Worm (Caenorhabditis elegans): ENCODE results near the gene ZK688.5.
A peak's percentile ranks its signal among the peaks of the same experiment; 100 is the strongest.

Gene ZK688.5

DNA sequence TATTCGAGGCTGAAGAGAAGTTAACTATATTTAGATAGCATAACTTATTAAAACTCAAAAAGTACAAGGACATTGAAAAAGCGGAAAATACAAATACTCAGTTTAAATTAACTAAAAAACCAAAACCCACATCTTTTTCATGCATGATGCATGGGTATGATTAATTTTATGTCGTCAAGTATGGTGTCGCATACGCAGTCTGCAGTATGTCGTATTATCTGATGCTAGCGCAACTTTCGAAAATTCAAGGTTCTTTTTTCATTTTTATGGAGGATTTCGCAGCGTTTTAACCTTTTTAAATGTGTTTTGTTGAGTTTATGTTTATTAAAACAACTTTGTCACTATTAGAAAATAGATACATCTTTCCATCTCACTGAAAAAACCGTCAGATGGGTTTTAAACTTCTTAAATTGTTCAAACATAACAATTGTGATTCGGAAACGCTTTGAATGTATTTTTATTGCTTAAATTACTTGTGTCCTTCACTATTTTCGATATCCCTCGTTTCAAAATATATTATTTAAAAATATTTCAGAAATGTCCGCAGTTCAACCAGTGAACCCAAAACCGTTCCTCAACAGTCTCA is 29.8 kb downstream of the ZK688.5 start, which contains the start of gene snr-5 (continued):
- TF ChIP-seq lin-35 (GFP tag; optimal IDR thresholded peaks at IDR 0.05) (peak; percentile 55 to 60), mdl-1 (tag; optimal IDR thresholded peaks at IDR 0.05) (no peak), hlh-4 (tag; optimal IDR thresholded peaks at IDR 0.05) (no peak), ztf-4 (tag; optimal IDR thresholded peaks at IDR 0.05) (no peak), mep-1 (tag; optimal IDR thresholded peaks at IDR 0.05) (no peak), C04F5.9 (tag; optimal IDR thresholded peaks at IDR 0.05) (no peak), pqm-1 (tag; optimal IDR thresholded peaks at IDR 0.05) (no peak), mef-2 (tag; optimal IDR thresholded peaks at IDR 0.05) (no peak), sox-4 (tag; optimal IDR thresholded peaks at IDR 0.05) (no peak), efl-3 (GFP tag; optimal IDR thresholded peaks at IDR 0.05) (no peak), tbx-2 (tag; optimal IDR thresholded peaks at IDR 0.05) (no peak), unc-130 (tag; optimal IDR thresholded peaks at IDR 0.05) (no peak), nhr-76 (tag; optimal IDR thresholded peaks at IDR 0.05) (no peak), snu-23 (GFP tag; optimal IDR thresholded peaks at IDR 0.05) (peak; percentile 39), lin-15B (tag; optimal IDR thresholded peaks at IDR 0.05) (no peak), ceh-63 (GFP tag; optimal IDR thresholded peaks at IDR 0.05) (no peak), C16A3.4 (tag; optimal IDR thresholded peaks at IDR 0.05) (no peak), hlh-17 (GFP tag; optimal IDR thresholded peaks at IDR 0.05; ENCODE audit: borderline replicate concordance) (no peak), elt-2 (tag; optimal IDR thresholded peaks at IDR 0.05) (no peak), F16B12.6 (tag; optimal IDR thresholded peaks at IDR 0.05) (peak; percentile 81), alr-1 (tag; optimal IDR thresholded peaks at IDR 0.05; ENCODE audit: borderline replicate concordance) (no peak), ztf-11 (tag; optimal IDR thresholded peaks at IDR 0.05) (no peak), nhr-28 (tag; optimal IDR thresholded peaks at IDR 0.05) (no peak), jun-1 (tag; optimal IDR thresholded peaks at IDR 0.05) (no peak), egl-13 (tag; optimal IDR thresholded peaks at IDR 0.05) (no peak), aha-1 (tag; optimal IDR thresholded peaks at IDR 0.05) (no peak), pax-3 (tag; optimal IDR thresholded peaks at IDR 0.05) (no peak), nhr-77 (tag; optimal IDR thresholded peaks at IDR 0.05) (no peak), zip-4 (GFP tag; optimal IDR thresholded peaks at IDR 0.05) (no peak), skn-1 (tag; optimal IDR thresholded peaks at IDR 0.05) (no peak), sup-37 (GFP tag; optimal IDR thresholded peaks at IDR 0.05) (no peak), ceh-88 (GFP tag; IDR thresholded peaks at IDR 0.05) (no peak), Y116A8C.19 (tag; optimal IDR thresholded peaks at IDR 0.05; ENCODE audit: borderline replicate concordance) (no peak), swsn-7 (tag; optimal IDR thresholded peaks at IDR 0.05) (no peak), grh-1 (GFP tag; IDR thresholded peaks at IDR 0.05) (no peak), vab-15 (tag; optimal IDR thresholded peaks at IDR 0.05) (no peak), fos-1 (tag; optimal IDR thresholded peaks at IDR 0.05) (no peak), nhr-90 (tag; optimal IDR thresholded peaks at IDR 0.05; ENCODE audit: poor library complexity) (no peak), lsy-2 (tag; optimal IDR thresholded peaks at IDR 0.05) (peak; percentile 19 to 65), xbp-1 (tag; optimal IDR thresholded peaks at IDR 0.05) (no peak), lin-14 (GFP tag; optimal IDR thresholded peaks at IDR 0.05) (no peak), nhr-85 (tag) (no peak), hpl-2 (GFP tag; optimal IDR thresholded peaks at IDR 0.05) (no peak)

DNA sequence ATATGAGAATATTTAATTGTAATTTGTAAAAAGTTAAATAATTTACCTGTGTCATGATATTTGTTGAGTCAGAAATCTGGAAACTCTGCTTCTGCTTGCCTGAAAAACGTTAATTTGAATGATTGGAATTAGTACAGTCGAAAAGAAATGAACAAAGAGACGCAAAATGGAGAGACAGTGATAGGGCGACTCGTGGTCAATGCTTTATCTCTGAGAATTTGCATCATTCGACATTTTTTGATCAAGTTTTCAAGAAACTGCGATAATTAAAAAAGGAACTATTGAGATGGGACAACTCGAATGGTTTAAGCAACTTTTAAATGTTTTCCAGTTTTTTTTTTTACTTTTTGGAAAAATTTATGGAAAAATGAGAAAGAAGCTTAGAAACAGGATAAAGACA is 30.5 kb downstream of the ZK688.5 start, which contains the start of gene cuc-1:
TSS of gene cuc-1 (minus strand) at position 101 of the 400 bp plus-strand sequence.
- TF ChIP-seq C34B4.2 (tag; optimal IDR thresholded peaks at IDR 0.05), result no peak
- TF ChIP-seq nhr-11 (tag; optimal IDR thresholded peaks at IDR 0.05), result no peak
- TF ChIP-seq elt-2 (tag; optimal IDR thresholded peaks at IDR 0.05), result peak; percentile 20
- no peak for TF ChIP-seq fos-1 (tag; optimal IDR thresholded peaks at IDR 0.05)
- no peak for TF ChIP-seq hpl-2 (GFP tag; optimal IDR thresholded peaks at IDR 0.05)
- no peak for TF ChIP-seq lir-3 (tag; optimal IDR thresholded peaks at IDR 0.05; ENCODE audit: poor library complexity)
- TF ChIP-seq alr-1 (tag; optimal IDR thresholded peaks at IDR 0.05; ENCODE audit: borderline replicate concordance), result no peak
- TF ChIP-seq snu-23 (GFP tag; optimal IDR thresholded peaks at IDR 0.05), result no peak

Measured in whole organism, L1 larva.